Fruit fly (Drosophila melanogaster): ENCODE data around the gene Cpr78E.

Gene Cpr78E

dm6 chr3L:21666880-21667279 is at the start of gene Cpr78E:
Gene Cpr78E, minus strand, starts transcription at chr3L:21666980.
- TF ChIP-seq CTCF (optimal IDR thresholded peaks at IDR 0.05): no peak
- no peak for TF ChIP-seq CG8478 (optimal IDR thresholded peaks at IDR 0.05)

- no peak for TF ChIP-seq CG8478 (optimal IDR thresholded peaks at IDR 0.05)
- TF ChIP-seq CTCF (optimal IDR thresholded peaks at IDR 0.05): no peak
Measured at dm6 chr3L:21715974-21716373, 49.2 kb upstream of the Cpr78E start.

DNA sequence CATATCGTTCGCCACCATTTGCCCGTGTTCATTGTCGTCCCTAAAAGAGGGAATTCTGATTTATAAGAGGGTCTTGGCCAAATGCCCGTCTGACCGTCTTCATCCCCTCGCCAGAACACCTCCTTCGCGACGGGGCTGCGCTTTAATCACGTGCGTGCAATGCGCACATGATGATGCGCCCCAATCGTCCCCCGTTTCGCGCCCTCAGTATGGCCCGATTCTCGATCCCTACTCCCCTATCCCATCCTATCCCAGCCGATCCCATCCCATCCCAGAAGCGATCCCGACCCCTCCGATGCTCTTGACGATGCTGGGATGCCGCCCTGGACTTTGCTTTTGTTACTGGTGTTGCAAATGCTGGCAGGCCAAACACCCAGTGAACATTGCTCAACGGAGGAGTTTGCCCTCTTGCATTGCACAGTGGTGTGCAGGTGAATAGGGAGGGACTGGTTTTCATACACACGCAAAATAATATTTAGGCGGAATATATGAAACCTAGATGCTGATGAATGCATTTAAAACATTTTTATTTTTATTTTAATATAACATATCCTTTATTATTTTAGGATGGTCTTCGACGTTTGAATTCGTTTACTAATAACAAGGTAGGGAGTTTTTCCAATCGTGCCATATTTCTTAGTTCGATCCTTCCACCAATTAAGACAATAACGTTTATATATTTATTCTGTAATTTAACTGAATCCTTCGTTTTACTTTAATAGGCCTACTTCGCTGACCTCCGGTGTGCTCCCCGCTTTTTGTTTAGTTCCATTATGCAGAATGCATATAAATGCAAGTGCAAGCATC is 43.2 kb upstream of the Cpr78E start:
- TF ChIP-seq CG8478 (optimal IDR thresholded peaks at IDR 0.05): no peak
- TF ChIP-seq CTCF (optimal IDR thresholded peaks at IDR 0.05): no peak

dm6 chr3L:21706144-21706926 is 39.6 kb upstream of the Cpr78E start, which contains the start of gene CG32447:
Gene CG32447, minus strand, starts transcription at chr3L:21706365.
- TF ChIP-seq CG8478 (optimal IDR thresholded peaks at IDR 0.05): no peak
- TF ChIP-seq CTCF (optimal IDR thresholded peaks at IDR 0.05): no peak

- TF ChIP-seq CTCF (optimal IDR thresholded peaks at IDR 0.05) (no peak), CG8478 (optimal IDR thresholded peaks at IDR 0.05) (no peak)
Measured at dm6 chr3L:21700945-21701344, 34.2 kb upstream of the Cpr78E start.

DNA sequence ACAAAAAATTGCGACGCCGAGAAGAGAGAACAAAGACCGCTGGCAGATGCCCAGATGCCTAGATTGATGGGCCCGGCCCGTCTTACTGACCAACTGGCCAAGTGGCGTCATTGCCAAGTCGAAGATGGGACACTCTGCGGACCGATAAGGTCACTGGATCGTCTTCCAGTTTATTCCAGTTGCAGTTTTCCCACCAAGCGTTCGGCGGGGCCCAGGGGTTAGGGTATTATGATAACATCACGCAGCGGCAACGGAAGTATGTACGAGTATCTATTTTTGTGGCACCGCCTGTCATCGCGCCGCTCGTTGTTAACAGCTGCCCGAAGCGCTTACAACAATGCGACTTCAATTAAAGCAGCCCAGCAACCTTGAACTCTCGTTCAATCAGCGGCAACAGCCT is 33.3 kb upstream of the Cpr78E start:
- TF ChIP-seq CTCF (optimal IDR thresholded peaks at IDR 0.05) (no peak), CG8478 (optimal IDR thresholded peaks at IDR 0.05) (no peak)

DNA sequence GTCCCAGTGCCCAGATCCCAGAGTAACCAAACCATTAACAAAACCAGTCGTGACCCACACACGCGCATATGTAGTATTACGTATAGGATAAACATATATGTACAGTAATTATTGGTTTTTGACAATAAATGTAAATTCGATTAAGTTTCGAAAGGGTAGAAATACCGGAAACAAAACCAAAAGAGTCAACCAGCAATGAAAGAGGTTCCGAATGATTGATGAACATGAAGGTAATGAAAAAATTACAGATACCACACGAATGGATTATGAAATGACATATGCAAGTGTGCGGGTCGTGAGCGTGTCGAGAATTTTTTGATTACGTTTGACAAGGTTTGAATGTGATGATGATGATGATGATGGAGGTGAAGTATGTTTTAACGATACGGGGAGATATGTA is 27.9 kb upstream of the Cpr78E start:
- TF ChIP-seq CG8478 (optimal IDR thresholded peaks at IDR 0.05) (no peak), CTCF (optimal IDR thresholded peaks at IDR 0.05) (no peak)

DNA sequence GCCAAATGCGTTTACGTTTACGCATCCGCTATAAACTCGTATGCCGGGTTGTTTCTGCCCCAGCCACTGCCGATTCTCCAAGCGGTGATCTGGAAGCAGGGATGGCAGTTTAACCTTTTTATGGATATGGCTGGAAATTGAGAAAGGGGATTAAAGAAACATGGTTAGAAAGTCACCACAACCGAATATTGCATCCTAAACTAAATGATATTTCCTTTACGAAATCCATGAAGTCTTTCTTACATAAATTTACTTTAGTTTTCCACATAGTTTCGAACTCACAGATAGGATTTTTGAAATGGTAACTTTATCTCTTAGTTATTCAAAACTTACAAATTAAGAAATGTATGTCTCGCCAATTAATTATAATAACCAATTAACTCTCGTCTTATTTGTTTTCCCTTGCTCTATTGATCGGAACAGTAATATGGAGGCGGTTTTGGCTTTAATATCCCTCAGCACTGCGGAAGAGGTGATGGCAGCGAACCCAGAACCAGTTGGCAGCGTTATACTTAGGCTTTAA is 21.9 kb upstream of the Cpr78E start:
- TF ChIP-seq CTCF (optimal IDR thresholded peaks at IDR 0.05): no peak
- no peak for TF ChIP-seq CG8478 (optimal IDR thresholded peaks at IDR 0.05)

- TF ChIP-seq CTCF (optimal IDR thresholded peaks at IDR 0.05): no peak
- TF ChIP-seq CG8478 (optimal IDR thresholded peaks at IDR 0.05): no peak
Measured at dm6 chr3L:21685753-21686152, 19.0 kb upstream of the Cpr78E start.

DNA sequence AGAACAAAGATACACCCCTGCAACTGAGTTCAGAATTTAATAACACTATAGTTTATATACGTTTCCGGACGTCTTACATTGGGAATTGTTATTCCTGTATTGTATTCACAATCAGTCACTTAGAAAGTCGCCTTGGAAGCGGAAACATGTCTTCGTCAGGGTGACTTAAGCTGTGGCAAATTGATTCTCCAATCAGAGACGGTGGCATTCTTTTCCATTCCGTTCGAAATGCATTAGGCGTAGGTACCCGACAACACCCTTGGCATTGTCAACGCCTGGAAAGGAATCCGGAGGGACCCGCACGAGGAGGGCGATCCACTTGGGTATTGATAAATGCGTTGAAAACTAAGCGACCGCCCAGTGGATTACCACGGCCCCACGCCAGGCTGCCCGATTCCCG is 17.2 kb upstream of the Cpr78E start, which contains the start of gene Sfp78E:
Gene Sfp78E (minus strand): TSS at position 101 of the 400 bp plus-strand sequence.
- TF ChIP-seq CTCF (optimal IDR thresholded peaks at IDR 0.05) (no peak), CG8478 (optimal IDR thresholded peaks at IDR 0.05) (no peak)

- TF ChIP-seq CTCF (optimal IDR thresholded peaks at IDR 0.05) (no peak), CG8478 (optimal IDR thresholded peaks at IDR 0.05) (no peak)
Measured at dm6 chr3L:21679687-21680086, 12.9 kb upstream of the Cpr78E start, which contains the start of the genes Als2 and CG11248. Gene Als2, minus strand, starts transcription at chr3L:21679755. Gene CG11248, plus strand, starts transcription at chr3L:21680050.

dm6 chr3L:21671839-21672238 is 5.1 kb upstream of the Cpr78E start, which contains the start of gene CG11249:
Gene CG11249, plus strand, starts transcription at chr3L:21672139.
- TF ChIP-seq CG8478 (optimal IDR thresholded peaks at IDR 0.05) (no peak), CTCF (optimal IDR thresholded peaks at IDR 0.05) (no peak)

dm6 chr3L:21667530-21667929 is 750 bp upstream of the Cpr78E start:
- TF ChIP-seq CG8478 (optimal IDR thresholded peaks at IDR 0.05) (no peak), CTCF (optimal IDR thresholded peaks at IDR 0.05) (no peak)

dm6 chr3L:21652768-21653167 is 14.0 kb downstream of the Cpr78E start:
- peak; percentile 98 to 100 for TF ChIP-seq CTCF (optimal IDR thresholded peaks at IDR 0.05)
- no peak for TF ChIP-seq CG8478 (optimal IDR thresholded peaks at IDR 0.05)

dm6 chr3L:21652124-21652523 is 14.7 kb downstream of the Cpr78E start:
- no peak for TF ChIP-seq CG8478 (optimal IDR thresholded peaks at IDR 0.05)
- no peak for TF ChIP-seq CTCF (optimal IDR thresholded peaks at IDR 0.05)

Measured in S2 (cell line).